Worm (Caenorhabditis elegans): ENCODE measurements around the gene ttr-34.

ttr-34 gene

ce11 chrX:13159890-13160289 is 20.3 kb downstream of the ttr-34 start:
- TF ChIP-seq ceh-13 (GFP tag; optimal IDR thresholded peaks at IDR 0.05) (no peak), B0310.2 (tag; optimal IDR thresholded peaks at IDR 0.05) (no peak), sea-1 (GFP tag; conservative IDR thresholded peaks at IDR 0.05) (no peak), F13C5.2 (tag; optimal IDR thresholded peaks at IDR 0.05) (no peak)

ce11 chrX:13161778-13162177 is 22.2 kb downstream of the ttr-34 start:
- TF ChIP-seq tra-4 (tag; optimal IDR thresholded peaks at IDR 0.05) (no peak), ceh-13 (GFP tag; optimal IDR thresholded peaks at IDR 0.05) (no peak), pes-1 (GFP tag; IDR thresholded peaks at IDR 0.05) (no peak), hnd-1 (tag; optimal IDR thresholded peaks at IDR 0.05) (no peak), aly-1 (tag; optimal IDR thresholded peaks at IDR 0.05) (no peak), hmg-4 (GFP tag; optimal IDR thresholded peaks at IDR 0.05) (no peak), ama-1 (optimal IDR thresholded peaks at IDR 0.05) (no peak), sea-1 (GFP tag; conservative IDR thresholded peaks at IDR 0.05) (no peak), flt-1 (GFP tag; IDR thresholded peaks at IDR 0.05) (no peak)

- TF ChIP-seq F13C5.2 (tag; optimal IDR thresholded peaks at IDR 0.05), result no peak
- TF ChIP-seq hnd-1 (tag; optimal IDR thresholded peaks at IDR 0.05), result no peak
- no peak for TF ChIP-seq B0310.2 (tag; optimal IDR thresholded peaks at IDR 0.05)
- TF ChIP-seq sea-1 (GFP tag; conservative IDR thresholded peaks at IDR 0.05), result no peak
- TF ChIP-seq scrt-1 (GFP tag; IDR thresholded peaks at IDR 0.05), result no peak
- no peak for TF ChIP-seq ceh-36 (tag; optimal IDR thresholded peaks at IDR 0.05)
- no peak for TF ChIP-seq ets-7 (tag; optimal IDR thresholded peaks at IDR 0.05)
- no peak for TF ChIP-seq hmbx-1 (tag; optimal IDR thresholded peaks at IDR 0.05)
- no peak for TF ChIP-seq hmg-4 (GFP tag; optimal IDR thresholded peaks at IDR 0.05)
- TF ChIP-seq aly-1 (tag; optimal IDR thresholded peaks at IDR 0.05), result no peak
- TF ChIP-seq tra-4 (tag; optimal IDR thresholded peaks at IDR 0.05), result no peak
- TF ChIP-seq pes-1 (GFP tag; IDR thresholded peaks at IDR 0.05), result no peak
- no peak for TF ChIP-seq tbx-37 (GFP tag; conservative IDR thresholded peaks at IDR 0.05)
- TF ChIP-seq tbx-11 (GFP tag; IDR thresholded peaks at IDR 0.05), result no peak
- no peak for TF ChIP-seq ceh-13 (GFP tag; optimal IDR thresholded peaks at IDR 0.05)
These were observed 22.9 kb downstream of the ttr-34 start for ce11 chrX:13162351-13163038.

ce11 chrX:13163185-13163584 is 23.6 kb downstream of the ttr-34 start:
- no peak for TF ChIP-seq ama-1 (optimal IDR thresholded peaks at IDR 0.05)
- no peak for TF ChIP-seq sea-1 (GFP tag; conservative IDR thresholded peaks at IDR 0.05)
- no peak for TF ChIP-seq aly-1 (tag; optimal IDR thresholded peaks at IDR 0.05)
- no peak for TF ChIP-seq ets-7 (tag; optimal IDR thresholded peaks at IDR 0.05)
- no peak for TF ChIP-seq tbx-37 (GFP tag; conservative IDR thresholded peaks at IDR 0.05)
- TF ChIP-seq ceh-36 (tag; optimal IDR thresholded peaks at IDR 0.05), result no peak
- TF ChIP-seq hmbx-1 (tag; optimal IDR thresholded peaks at IDR 0.05), result no peak
- no peak for TF ChIP-seq pes-1 (GFP tag; IDR thresholded peaks at IDR 0.05)
- TF ChIP-seq hmg-4 (GFP tag; optimal IDR thresholded peaks at IDR 0.05), result no peak
- no peak for TF ChIP-seq tbx-11 (GFP tag; IDR thresholded peaks at IDR 0.05)
- TF ChIP-seq tra-4 (tag; optimal IDR thresholded peaks at IDR 0.05), result no peak
- no peak for TF ChIP-seq ceh-13 (GFP tag; optimal IDR thresholded peaks at IDR 0.05)
- TF ChIP-seq hnd-1 (tag; optimal IDR thresholded peaks at IDR 0.05), result no peak
- no peak for TF ChIP-seq B0310.2 (tag; optimal IDR thresholded peaks at IDR 0.05)
- TF ChIP-seq scrt-1 (GFP tag; IDR thresholded peaks at IDR 0.05), result no peak
- no peak for TF ChIP-seq flt-1 (GFP tag; IDR thresholded peaks at IDR 0.05)
- no peak for TF ChIP-seq F13C5.2 (tag; optimal IDR thresholded peaks at IDR 0.05)

- no peak for TF ChIP-seq pes-1 (GFP tag; IDR thresholded peaks at IDR 0.05)
- TF ChIP-seq hnd-1 (tag; optimal IDR thresholded peaks at IDR 0.05), result no peak
- no peak for TF ChIP-seq scrt-1 (GFP tag; IDR thresholded peaks at IDR 0.05)
- TF ChIP-seq ceh-36 (tag; optimal IDR thresholded peaks at IDR 0.05), result no peak
- no peak for TF ChIP-seq sea-1 (GFP tag; conservative IDR thresholded peaks at IDR 0.05)
- TF ChIP-seq ama-1 (optimal IDR thresholded peaks at IDR 0.05), result no peak
- TF ChIP-seq tbx-11 (GFP tag; IDR thresholded peaks at IDR 0.05), result no peak
- no peak for TF ChIP-seq B0310.2 (tag; optimal IDR thresholded peaks at IDR 0.05)
- no peak for TF ChIP-seq ceh-13 (GFP tag; optimal IDR thresholded peaks at IDR 0.05)
- no peak for TF ChIP-seq ets-7 (tag; optimal IDR thresholded peaks at IDR 0.05)
- no peak for TF ChIP-seq hmbx-1 (tag; optimal IDR thresholded peaks at IDR 0.05)
- no peak for TF ChIP-seq aly-1 (tag; optimal IDR thresholded peaks at IDR 0.05)
These were observed 24.7 kb downstream of the ttr-34 start for ce11 chrX:13164301-13164700.

ce11 chrX:13165686-13166085 is 26.1 kb downstream of the ttr-34 start:
- no peak for TF ChIP-seq ets-7 (tag; optimal IDR thresholded peaks at IDR 0.05)
- TF ChIP-seq B0310.2 (tag; optimal IDR thresholded peaks at IDR 0.05), result no peak
- TF ChIP-seq tbx-37 (GFP tag; conservative IDR thresholded peaks at IDR 0.05), result no peak
- TF ChIP-seq flt-1 (GFP tag; IDR thresholded peaks at IDR 0.05), result no peak
- no peak for TF ChIP-seq ama-1 (optimal IDR thresholded peaks at IDR 0.05)
- TF ChIP-seq hmg-4 (GFP tag; optimal IDR thresholded peaks at IDR 0.05), result no peak
- TF ChIP-seq F13C5.2 (tag; optimal IDR thresholded peaks at IDR 0.05), result no peak
- TF ChIP-seq hmbx-1 (tag; optimal IDR thresholded peaks at IDR 0.05), result no peak
- TF ChIP-seq pes-1 (GFP tag; IDR thresholded peaks at IDR 0.05), result no peak
- no peak for TF ChIP-seq ceh-13 (GFP tag; optimal IDR thresholded peaks at IDR 0.05)
- no peak for TF ChIP-seq ceh-36 (tag; optimal IDR thresholded peaks at IDR 0.05)
- no peak for TF ChIP-seq hnd-1 (tag; optimal IDR thresholded peaks at IDR 0.05)
- no peak for TF ChIP-seq sea-1 (GFP tag; conservative IDR thresholded peaks at IDR 0.05)
- no peak for TF ChIP-seq scrt-1 (GFP tag; IDR thresholded peaks at IDR 0.05)
- no peak for TF ChIP-seq aly-1 (tag; optimal IDR thresholded peaks at IDR 0.05)
- no peak for TF ChIP-seq tra-4 (tag; optimal IDR thresholded peaks at IDR 0.05)

ce11 chrX:13169133-13169532 is 29.5 kb downstream of the ttr-34 start:
- TF ChIP-seq ceh-13 (GFP tag; optimal IDR thresholded peaks at IDR 0.05) (no peak), tbx-37 (GFP tag; conservative IDR thresholded peaks at IDR 0.05) (no peak), hmg-4 (GFP tag; optimal IDR thresholded peaks at IDR 0.05) (no peak), ets-7 (tag; optimal IDR thresholded peaks at IDR 0.05) (no peak), ceh-36 (tag; optimal IDR thresholded peaks at IDR 0.05) (no peak)

All from whole organism, early embryonic.